Fruit fly (Drosophila melanogaster) whole organism, embryonic: Measurements from ENCODE around the gene bun.

ENCODE experiments used
- CG10209 ChIP-seq: fragments of 200-800 bp; sonication (Bioruptor generic); optimal IDR thresholded peaks from 3 replicates; lab custom pipeline; 2017; ENCODE audit warnings: missing biosample characterization, mild to moderate bottlenecking, missing genetic modification characterization, missing genetic modification reagents
- CG10366 ChIP-seq: fragments of 200-800 bp; sonication (Bioruptor generic); IDR thresholded peaks from 2 replicates; pipeline ENCODE4 v1.3.6; 2022; ENCODE audit warnings: missing biosample characterization, missing genetic modification characterization
- CG12219 ChIP-seq: fragments of 200-800 bp; sonication (Bioruptor generic); optimal IDR thresholded peaks from 3 replicates; lab custom pipeline; 2018; ENCODE audit warnings: missing biosample characterization, mild to moderate bottlenecking, missing genetic modification characterization
- CG13424 ChIP-seq: fragments of 200-800 bp; sonication (Bioruptor generic); optimal IDR thresholded peaks from 2 replicates; lab custom pipeline; 2019; ENCODE audit warnings: missing biosample characterization, mild to moderate bottlenecking, missing genetic modification characterization, moderate library complexity
- CG14860 ChIP-seq: fragments of 200-800 bp; sonication (Bioruptor generic); IDR thresholded peaks from 3 replicates; pipeline ENCODE4 v1.3.6; 2022; ENCODE audit warnings: missing biosample characterization, missing genetic modification characterization; ENCODE audit not compliant: partially characterized antibody
- CG15269 ChIP-seq: fragments of 200-800 bp; sonication (Bioruptor generic); optimal IDR thresholded peaks from 2 replicates; lab custom pipeline; 2018; ENCODE audit warnings: missing biosample characterization, mild to moderate bottlenecking, missing genetic modification characterization, moderate library complexity
- CG17328 ChIP-seq: fragments of 200-800 bp; sonication (Bioruptor generic); IDR thresholded peaks from 2 replicates; pipeline ENCODE4 v1.3.6; 2022; ENCODE audit warnings: missing biosample characterization, missing genetic modification characterization
- CG17359 ChIP-seq: fragments of 200-800 bp; sonication (Bioruptor generic); optimal IDR thresholded peaks from 3 replicates; lab custom pipeline; 2018; ENCODE audit warnings: missing biosample characterization, mild to moderate bottlenecking, missing genetic modification characterization, moderate library complexity
- CG2199 ChIP-seq: fragments of 200-800 bp; sonication (Bioruptor generic); IDR thresholded peaks from 3 replicates; pipeline ENCODE4 v1.3.6; 2022; ENCODE audit warnings: missing biosample characterization, missing genetic modification characterization
- CG2712 ChIP-seq: fragments of 200-800 bp; optimal IDR thresholded peaks from 3 replicates; lab custom pipeline; 2019; ENCODE audit warnings: missing biosample characterization, mild to moderate bottlenecking, missing genetic modification characterization, moderate library complexity
- CG32532 ChIP-seq: fragments of 200-800 bp; sonication (Bioruptor generic); IDR thresholded peaks from 2 replicates; pipeline ENCODE4 v1.3.6; 2022; ENCODE audit warnings: missing biosample characterization, missing genetic modification characterization
- CG3407 ChIP-seq: fragments of 200-800 bp; sonication (Bioruptor generic); optimal IDR thresholded peaks from 2 replicates; lab custom pipeline; 2018; ENCODE audit warnings: missing biosample characterization, mild to moderate bottlenecking, missing genetic modification characterization
- CG4424 ChIP-seq: fragments of 200-800 bp; sonication (Bioruptor generic); optimal IDR thresholded peaks from 3 replicates; lab custom pipeline; 2016; ENCODE audit warnings: missing biosample characterization, missing genetic modification characterization
- CG5180 ChIP-seq: fragments of 200-800 bp; sonication (Bioruptor generic); optimal IDR thresholded peaks from 3 replicates; lab custom pipeline; 2017; ENCODE audit warnings: missing biosample characterization, missing genetic modification characterization, mild to moderate bottlenecking, moderate library complexity, missing genetic modification reagents
- CG6813 ChIP-seq: fragments of 200-800 bp; sonication (Bioruptor generic); optimal IDR thresholded peaks from 2 replicates; lab custom pipeline; 2017; ENCODE audit warnings: missing biosample characterization, missing genetic modification characterization, mild to moderate bottlenecking, moderate library complexity, missing genetic modification reagents
- CG8290 ChIP-seq, 3 experiments: fragments of 200-800 bp; sonication (Bioruptor generic); optimal IDR thresholded peaks; 2 replicates each; lab custom pipeline; 2016 to 2019; ENCODE audit warnings: missing biosample characterization in 3 of 3, missing genetic modification characterization in 3 of 3, mild to moderate bottlenecking in 2 of 3, moderate library complexity in 1 of 3
- CG8388 ChIP-seq: fragments of 200-800 bp; sonication (Bioruptor generic); optimal IDR thresholded peaks from 2 replicates; lab custom pipeline; 2019; ENCODE audit warnings: missing biosample characterization, mild to moderate bottlenecking, missing genetic modification characterization, moderate library complexity
- Deaf1 ChIP-seq: fragments of 200-800 bp; optimal IDR thresholded peaks from 3 replicates; lab custom pipeline; 2019; ENCODE audit warnings: missing biosample characterization, mild to moderate bottlenecking, missing genetic modification characterization, moderate library complexity
- Dref ChIP-seq: fragments of 200-800 bp; sonication (Bioruptor generic); IDR thresholded peaks from 2 replicates; pipeline ENCODE4 v1.3.6; 2022; ENCODE audit warnings: missing biosample characterization, missing genetic modification characterization
- Fer3 ChIP-seq: fragments of 200-800 bp; sonication (Bioruptor generic); optimal IDR thresholded peaks from 2 replicates; lab custom pipeline; 2018; ENCODE audit warnings: missing biosample characterization, mild to moderate bottlenecking, missing genetic modification characterization, moderate library complexity
- HHEX ChIP-seq: fragments of 200-800 bp; sonication (Bioruptor generic); optimal IDR thresholded peaks from 3 replicates; lab custom pipeline; 2017; ENCODE audit warnings: missing biosample characterization, mild to moderate bottlenecking, missing genetic modification characterization, missing genetic modification reagents
- Hmr ChIP-seq: fragments of 200-800 bp; sonication (Bioruptor generic); optimal IDR thresholded peaks from 3 replicates; lab custom pipeline; 2017; ENCODE audit warnings: mild to moderate bottlenecking, missing biosample characterization, missing genetic modification reagents, missing genetic modification characterization
- Hmx ChIP-seq: fragments of 200-800 bp; sonication (Bioruptor generic); optimal IDR thresholded peaks from 2 replicates; lab custom pipeline; 2016; ENCODE audit warnings: missing biosample characterization, missing genetic modification characterization
- Med ChIP-seq: fragments of 200-800 bp; sonication (Bioruptor generic); peaks from one replicate; lab custom pipeline; 2016; ENCODE audit warnings: missing biosample characterization, missing genetic modification characterization, mild to moderate bottlenecking, inconsistent platforms, moderate library complexity
- PHDP ChIP-seq: fragments of 200-800 bp; sonication (Bioruptor generic); optimal IDR thresholded peaks from 3 replicates; lab custom pipeline; 2018; ENCODE audit warnings: missing biosample characterization, mild to moderate bottlenecking, missing genetic modification characterization, moderate library complexity
- Ravus ChIP-seq: fragments of 200-800 bp; sonication (Bioruptor generic); IDR thresholded peaks from 2 replicates; pipeline ENCODE4 v1.3.6; 2022; ENCODE audit warnings: missing biosample characterization, missing genetic modification characterization
- Sox100B ChIP-seq: fragments of 200-800 bp; sonication (Bioruptor generic); optimal IDR thresholded peaks from 3 replicates; lab custom pipeline; 2018; ENCODE audit warnings: missing biosample characterization, mild to moderate bottlenecking, missing genetic modification characterization
- Sox102F ChIP-seq: fragments of 200-800 bp; sonication (Bioruptor generic); optimal IDR thresholded peaks from 2 replicates; lab custom pipeline; 2018; ENCODE audit warnings: missing biosample characterization, mild to moderate bottlenecking, missing genetic modification characterization, moderate library complexity
- Xrp1 ChIP-seq: fragments of 200-800 bp; sonication (Bioruptor generic); IDR thresholded peaks from 2 replicates; pipeline ENCODE4 v1.3.6; 2022; ENCODE audit warnings: missing biosample characterization, missing genetic modification characterization
- ara ChIP-seq: fragments of 200-800 bp; sonication (Bioruptor generic); IDR thresholded peaks from 2 replicates; pipeline ENCODE4 v1.3.6; 2022; ENCODE audit warnings: missing biosample characterization, missing genetic modification characterization
- chinmo ChIP-seq: fragments of 200-800 bp; sonication (Bioruptor generic); IDR thresholded peaks from 4 replicates; pipeline ENCODE4 v1.3.6; 2022; ENCODE audit warnings: missing biosample characterization, missing genetic modification characterization; ENCODE audit not compliant: partially characterized antibody
- crol ChIP-seq: fragments of 200-800 bp; sonication (Bioruptor generic); IDR thresholded peaks from 2 replicates; pipeline ENCODE4 v1.3.6; 2022; ENCODE audit warnings: missing biosample characterization, missing genetic modification characterization
- dmrt99B ChIP-seq: fragments of 200-800 bp; sonication (Bioruptor generic); optimal IDR thresholded peaks from 2 replicates; lab custom pipeline; 2018; ENCODE audit warnings: missing biosample characterization, mild to moderate bottlenecking, missing genetic modification characterization, moderate library complexity
- ftz-f1 ChIP-seq: fragments of 200-800 bp; sonication (Bioruptor generic); optimal IDR thresholded peaks from 2 replicates; lab custom pipeline; 2016; ENCODE audit warnings: missing biosample characterization, missing genetic modification characterization
- gem ChIP-seq: fragments of 200-800 bp; sonication (Bioruptor generic); optimal IDR thresholded peaks from 2 replicates; lab custom pipeline; 2019; ENCODE audit warnings: missing biosample characterization, mild to moderate bottlenecking, missing genetic modification characterization, moderate library complexity
- lab ChIP-seq: fragments of 200-800 bp; sonication (Bioruptor generic); optimal IDR thresholded peaks from 3 replicates; lab custom pipeline; 2017; ENCODE audit warnings: missing biosample characterization, missing genetic modification characterization, mild to moderate bottlenecking, moderate library complexity, missing genetic modification reagents
- mam ChIP-seq: fragments of 200-800 bp; sonication (Bioruptor generic); optimal IDR thresholded peaks from 3 replicates; lab custom pipeline; 2016; ENCODE audit warnings: missing biosample characterization, missing genetic modification characterization
- nerfin-1 ChIP-seq: fragments of 200-800 bp; sonication (Bioruptor generic); optimal IDR thresholded peaks from 3 replicates; lab custom pipeline; 2019; ENCODE audit warnings: missing biosample characterization, mild to moderate bottlenecking, missing genetic modification characterization, moderate library complexity
- onecut ChIP-seq: fragments of 200-800 bp; sonication (Bioruptor generic); IDR thresholded peaks from 2 replicates; pipeline ENCODE4 v1.3.6; 2022; ENCODE audit warnings: missing biosample characterization, missing genetic modification characterization
- phol ChIP-seq: fragments of 200-800 bp; sonication (Bioruptor generic); optimal IDR thresholded peaks from 3 replicates; lab custom pipeline; 2018; ENCODE audit warnings: missing biosample characterization, mild to moderate bottlenecking, missing genetic modification characterization, moderate library complexity
- ranshi ChIP-seq: fragments of 200-800 bp; sonication (Bioruptor generic); IDR thresholded peaks from 2 replicates; pipeline ENCODE4 v1.3.6; 2022; ENCODE audit warnings: missing biosample characterization, missing genetic modification characterization
- sens-2 ChIP-seq: fragments of 200-800 bp; sonication (Bioruptor generic); IDR thresholded peaks from 2 replicates; pipeline ENCODE4 v1.3.6; 2022; ENCODE audit warnings: missing biosample characterization, missing genetic modification characterization
- seq ChIP-seq: fragments of 200-800 bp; sonication (Bioruptor generic); IDR thresholded peaks from 2 replicates; pipeline ENCODE4 v1.3.6; 2022; ENCODE audit warnings: missing biosample characterization, missing genetic modification characterization
- sob ChIP-seq: fragments of 200-800 bp; sonication (Bioruptor generic); IDR thresholded peaks from 2 replicates; pipeline ENCODE4 v1.3.6; 2022; ENCODE audit warnings: missing biosample characterization, missing genetic modification characterization
- sqz ChIP-seq: fragments of 200-800 bp; sonication (Bioruptor generic); optimal IDR thresholded peaks from 3 replicates; lab custom pipeline; 2018; ENCODE audit warnings: missing biosample characterization, mild to moderate bottlenecking, missing genetic modification characterization
- sr ChIP-seq: fragments of 200-800 bp; sonication (Bioruptor generic); IDR thresholded peaks from 3 replicates; pipeline ENCODE4 v1.3.6; 2022; ENCODE audit warnings: missing biosample characterization, missing genetic modification characterization
- stc ChIP-seq: fragments of 200-800 bp; sonication (Bioruptor generic); IDR thresholded peaks from 2 replicates; pipeline ENCODE4 v1.3.6; 2022; ENCODE audit warnings: missing biosample characterization, missing genetic modification characterization
- ttk ChIP-seq: fragments of 200-800 bp; sonication (Bioruptor generic); IDR thresholded peaks from 2 replicates; pipeline ENCODE4 v2.1.2; 2022; ENCODE audit warnings: missing biosample characterization, missing genetic modification characterization

The bun gene

DNA sequence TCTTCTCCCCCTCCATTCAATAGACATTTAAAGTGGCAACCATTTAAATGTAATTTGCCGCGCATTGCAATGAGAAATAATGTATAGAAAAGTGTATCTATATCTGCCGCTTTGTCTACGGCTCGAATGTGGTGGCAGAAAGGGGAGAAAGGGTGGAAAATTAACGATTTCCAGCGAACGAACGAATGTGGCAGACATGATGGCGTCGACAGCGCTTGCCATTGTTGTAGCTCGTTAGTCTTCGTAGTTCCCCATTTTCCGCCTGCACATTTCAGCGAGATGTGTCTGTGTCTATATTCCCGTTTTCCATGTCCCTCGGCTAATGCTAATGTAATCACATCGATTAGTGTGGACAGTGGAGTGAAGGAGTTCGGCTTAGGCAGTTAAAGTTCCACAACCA is 33.9 kb downstream of the bun start:
- TF ChIP-seq CG32532 (GFP tag; lab: Robert Waterston, UW) (0 out of 2 replicates have a peak, but pooled peaks have one; percentile 17), Deaf1 (tag; lab: Kevin White, UChicago) (peak; percentile 56), nerfin-1 (tag; lab: Kevin White, UChicago) (no peak), phol (peak; percentile 10), crol (GFP tag; lab: Robert Waterston, UW) (peak; percentile 77), CG8290 (GFP tag; optimal IDR thresholded peaks at IDR 0.05; lab: Kevin White, UChicago) (no peak), CG8290 (tag; optimal IDR thresholded peaks at IDR 0.05; lab: Kevin White, UChicago) (peak in 1 of 2 experiments; percentile 25), CG2199 (GFP tag; lab: Robert Waterston, UW) (peak; percentile 11; the same call in 1 of the 3 replicates), Dref (GFP tag; lab: Robert Waterston, UW) (no peak), lab (peak; percentile 4), Med (GFP tag; lab: Kevin White, UChicago) (peak; percentile 55)
- TF ChIP-seq, all 482 proteins: peak for 8

DNA sequence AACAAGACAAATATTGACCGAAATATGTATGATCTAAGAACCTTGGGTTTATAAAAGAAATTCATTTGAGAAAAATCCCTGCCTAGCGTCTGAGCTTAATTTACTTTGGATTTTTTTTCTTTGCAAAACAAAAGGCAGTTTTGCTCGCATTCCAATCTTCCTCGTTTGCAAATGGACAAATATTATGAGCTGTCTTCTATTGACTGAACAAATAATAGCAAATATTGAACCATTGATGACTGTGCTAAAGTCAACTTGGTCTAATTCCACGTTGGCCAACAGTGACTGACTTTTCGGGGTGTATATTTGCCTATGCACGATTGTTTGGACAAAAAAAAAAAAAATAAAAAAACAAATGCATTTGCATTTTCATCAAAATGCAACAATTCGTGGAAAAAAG is 37.0 kb downstream of the bun start:
- no peak for TF ChIP-seq Ravus (GFP tag; lab: Robert Waterston, UW)
- no peak for TF ChIP-seq Hmx
- peak; percentile 43 for TF ChIP-seq Med (GFP tag; lab: Kevin White, UChicago)
- TF ChIP-seq onecut (GFP tag; lab: Robert Waterston, UW), result no peak; the same call in 1 of the 2 replicates
- TF ChIP-seq CG3407, result peak; percentile 58
- TF ChIP-seq CG15269 (tag; lab: Kevin White, UChicago), result no peak
- peak; percentile 55 for TF ChIP-seq CG17359
- peak; percentile 15 for TF ChIP-seq PHDP (tag; lab: Kevin White, UChicago)
- TF ChIP-seq chinmo (GFP tag; lab: Robert Waterston, UW), result no peak
- 0 out of 2 replicates have a peak, but pooled peaks have one; percentile 14 for TF ChIP-seq CG17328 (GFP tag; lab: Robert Waterston, UW)
- peak; percentile 11 for TF ChIP-seq CG8388 (GFP tag; lab: Kevin White, UChicago)
- TF ChIP-seq CG6813 (GFP tag; lab: Kevin White, UChicago), result peak; percentile 44
- peak; percentile 5 for TF ChIP-seq sqz (GFP tag; lab: Kevin White, UChicago)
- TF ChIP-seq HHEX (GFP tag; lab: Kevin White, UChicago), result peak; percentile 21
- peak; percentile 18 for TF ChIP-seq CG13424
- no peak for TF ChIP-seq ttk
- peak; percentile 42; the same call in 1 of the 2 replicates for TF ChIP-seq ranshi (GFP tag; lab: Robert Waterston, UW)
- TF ChIP-seq sens-2 (GFP tag; lab: Robert Waterston, UW), result 0 out of 2 replicates have a peak, but pooled peaks have one; percentile 6
- TF ChIP-seq seq (GFP tag; lab: Robert Waterston, UW), result peak; percentile 55; the same call in 1 of the 2 replicates
- TF ChIP-seq sr (GFP tag; lab: Robert Waterston, UW), result peak; percentile 15; the same call in 1 of the 3 replicates
- TF ChIP-seq ftz-f1, result no peak
- peak; percentile 17 for TF ChIP-seq Sox100B
- peak; percentile 64 for TF ChIP-seq stc (GFP tag; lab: Robert Waterston, UW)
- TF ChIP-seq Sox102F, result peak; percentile 41
- TF ChIP-seq gem (tag; lab: Kevin White, UChicago), result peak; percentile 20
- peak; percentile 28 for TF ChIP-seq dmrt99B (tag; lab: Kevin White, UChicago)
- TF ChIP-seq Fer3 (tag; lab: Kevin White, UChicago), result peak; percentile 23
- peak; percentile 26; the same call in 1 of the 2 replicates for TF ChIP-seq Xrp1 (GFP tag; lab: Robert Waterston, UW)
- peak; percentile 22; the same call in 1 of the 2 replicates for TF ChIP-seq CG10366
- TF ChIP-seq sob (GFP tag; lab: Robert Waterston, UW), result peak; percentile 19; the same call in 1 of the 2 replicates
- TF ChIP-seq CG10209 (GFP tag; lab: Kevin White, UChicago), result peak; percentile 24
- TF ChIP-seq Hmr (GFP tag; lab: Kevin White, UChicago), result peak; percentile 30
- TF ChIP-seq CG5180, result no peak
- no peak for TF ChIP-seq CG14860 (GFP tag; lab: Robert Waterston, UW)
- TF ChIP-seq CG2712, result no peak
- TF ChIP-seq ara (GFP tag; lab: Robert Waterston, UW), result 0 out of 2 replicates have a peak, but pooled peaks have one; percentile 6
- TF ChIP-seq mam (GFP tag; lab: Kevin White, UChicago), result no peak
- peak; percentile 1 for TF ChIP-seq CG4424 (GFP tag; lab: Kevin White, UChicago)
- TF ChIP-seq CG12219, result peak; percentile 15
